Worm (Caenorhabditis elegans) whole organism, late embryonic: ENCODE measurements around the gene C34F11.1.

Source experiments
- C08G9.2 ChIP-seq: sonication (generic microtip); optimal IDR thresholded peaks from 2 replicates; lab custom pipeline; 2016; ENCODE audit warnings: mild to moderate bottlenecking, missing genetic modification characterization, moderate library complexity, missing compliant biosample characterization
- K02D7.2 ChIP-seq: sonication (generic microtip); optimal IDR thresholded peaks from 2 replicates; lab custom pipeline; 2017; ENCODE audit warnings: mild to moderate bottlenecking, missing genetic modification characterization, missing compliant biosample characterization
- Y22D7AL.16 ChIP-seq: sonication (generic microtip); optimal IDR thresholded peaks from 2 replicates; lab custom pipeline; 2016; ENCODE audit warnings: missing genetic modification characterization, missing compliant biosample characterization
- ahr-1 ChIP-seq: sonication (generic microtip); optimal IDR thresholded peaks from 2 replicates; lab custom pipeline; 2016; ENCODE audit warnings: missing genetic modification characterization, missing compliant biosample characterization
- ceh-14 ChIP-seq: sonication (generic microtip); optimal IDR thresholded peaks from 2 replicates; lab custom pipeline; 2016; ENCODE audit warnings: missing genotype, missing genetic modification characterization, missing compliant biosample characterization
- ceh-18 ChIP-seq: sonication (generic microtip); optimal IDR thresholded peaks from 2 replicates; lab custom pipeline; 2016; ENCODE audit warnings: missing genetic modification characterization, missing compliant biosample characterization
- ceh-19 ChIP-seq: fragments of 200-800 bp; sonication (Bioruptor generic); optimal IDR thresholded peaks from 2 replicates; lab custom pipeline; 2018; ENCODE audit warnings: mild to moderate bottlenecking, missing genetic modification characterization, missing compliant biosample characterization
- ceh-24 ChIP-seq: sonication (generic microtip); optimal IDR thresholded peaks from 2 replicates; lab custom pipeline; 2016; ENCODE audit warnings: mild to moderate bottlenecking, missing genetic modification characterization, missing compliant biosample characterization
- ceh-31 ChIP-seq: sonication (generic microtip); optimal IDR thresholded peaks from 2 replicates; lab custom pipeline; 2016; ENCODE audit warnings: missing genetic modification characterization, missing compliant biosample characterization
- ceh-45 ChIP-seq: fragments of 200-800 bp; sonication (Bioruptor generic); IDR thresholded peaks from 2 replicates; pipeline ENCODE4 v1.3.6; 2022; ENCODE audit warnings: missing genetic modification reagents, missing genetic modification characterization, missing compliant biosample characterization
- ceh-6 ChIP-seq: fragments of 200-800 bp; sonication (Bioruptor generic); optimal IDR thresholded peaks from 2 replicates; lab custom pipeline; 2018; ENCODE audit warnings: mild to moderate bottlenecking, missing genetic modification characterization, missing compliant biosample characterization
- che-1 ChIP-seq: sonication (generic microtip); optimal IDR thresholded peaks from 2 replicates; lab custom pipeline; 2016; ENCODE audit warnings: mild to moderate bottlenecking, missing genetic modification characterization, missing compliant biosample characterization
- dmd-4 ChIP-seq: sonication (generic microtip); optimal IDR thresholded peaks from 2 replicates; lab custom pipeline; 2016; ENCODE audit warnings: borderline replicate concordance, missing genetic modification characterization, missing compliant biosample characterization
- dve-1 ChIP-seq: sonication (generic microtip); optimal IDR thresholded peaks from 2 replicates; lab custom pipeline; 2017; ENCODE audit warnings: antibody characterized with exemption, mild to moderate bottlenecking, missing genetic modification characterization, missing compliant biosample characterization
- elt-2 ChIP-seq: sonication (generic microtip); optimal IDR thresholded peaks from 2 replicates; lab custom pipeline; 2016; ENCODE audit warnings: missing genetic modification reagents, missing genetic modification characterization, missing compliant biosample characterization
- elt-4 ChIP-seq: sonication (generic microtip); optimal IDR thresholded peaks from 2 replicates; lab custom pipeline; 2016; ENCODE audit warnings: missing genetic modification characterization, missing compliant biosample characterization
- eyg-1 ChIP-seq: sonication (generic microtip); optimal IDR thresholded peaks from 2 replicates; lab custom pipeline; 2016; ENCODE audit warnings: missing genotype, missing genetic modification characterization, missing compliant biosample characterization
- fkh-10 ChIP-seq: fragments of 150-350 bp; optimal IDR thresholded peaks from 2 replicates; lab custom pipeline; 2014; ENCODE audit warnings: missing biosample characterization, missing genetic modification reagents, missing genetic modification characterization
- hlh-13 ChIP-seq: fragments of 200-800 bp; sonication (Bioruptor generic); optimal IDR thresholded peaks from 2 replicates; lab custom pipeline; 2018; ENCODE audit warnings: mild to moderate bottlenecking, missing genetic modification characterization, missing compliant biosample characterization
- hlh-30 ChIP-seq: sonication (generic microtip); optimal IDR thresholded peaks from 2 replicates; lab custom pipeline; 2017; ENCODE audit warnings: antibody characterized with exemption, missing genetic modification characterization, missing compliant biosample characterization; ENCODE audit not compliant: insufficient read depth
- lim-6 ChIP-seq: sonication (generic microtip); optimal IDR thresholded peaks from 2 replicates; lab custom pipeline; 2016; ENCODE audit warnings: missing genetic modification characterization, missing compliant biosample characterization
- nfya-1 ChIP-seq: sonication (generic microtip); optimal IDR thresholded peaks from 2 replicates; lab custom pipeline; 2017; ENCODE audit warnings: missing genetic modification characterization, mild to moderate bottlenecking, missing compliant biosample characterization, antibody characterized with exemption, moderate library complexity
- nhr-232 ChIP-seq: sonication (generic microtip); optimal IDR thresholded peaks from 2 replicates; lab custom pipeline; 2016; ENCODE audit warnings: missing genetic modification characterization, missing compliant biosample characterization
- npax-4 ChIP-seq: sonication (generic microtip); optimal IDR thresholded peaks from 2 replicates; lab custom pipeline; 2016; ENCODE audit warnings: missing genetic modification characterization, missing compliant biosample characterization
- pat-9 ChIP-seq: fragments of 200-800 bp; sonication (Bioruptor generic); optimal IDR thresholded peaks from 2 replicates; lab custom pipeline; 2018; ENCODE audit warnings: mild to moderate bottlenecking, missing genetic modification characterization, moderate library complexity, missing compliant biosample characterization
- pha-2 ChIP-seq: sonication (generic microtip); optimal IDR thresholded peaks from 2 replicates; lab custom pipeline; 2017; ENCODE audit warnings: mild to moderate bottlenecking, missing genetic modification characterization, missing compliant biosample characterization
- pqm-1 ChIP-seq: sonication (generic microtip); optimal IDR thresholded peaks from 2 replicates; lab custom pipeline; 2016; ENCODE audit warnings: missing genetic modification characterization, missing compliant biosample characterization
- pros-1 ChIP-seq: fragments of 150-350 bp; optimal IDR thresholded peaks from 2 replicates; lab custom pipeline; 2014; ENCODE audit warnings: missing biosample characterization, missing genetic modification reagents, missing genetic modification characterization
- ref-2 ChIP-seq: sonication (generic microtip); optimal IDR thresholded peaks from 2 replicates; lab custom pipeline; 2016; ENCODE audit warnings: missing genetic modification characterization, missing compliant biosample characterization
- rnt-1 ChIP-seq: sonication (generic microtip); optimal IDR thresholded peaks from 2 replicates; lab custom pipeline; 2016; ENCODE audit warnings: missing genetic modification characterization, missing compliant biosample characterization
- sox-2 ChIP-seq: fragments of 200-800 bp; sonication (Bioruptor generic); IDR thresholded peaks from 2 replicates; pipeline ENCODE4 v1.3.6; 2022; ENCODE audit warnings: missing genetic modification reagents, missing genetic modification characterization, missing compliant biosample characterization
- sox-4 ChIP-seq: sonication (generic microtip); optimal IDR thresholded peaks from 2 replicates; lab custom pipeline; 2017; ENCODE audit warnings: mild to moderate bottlenecking, missing genetic modification characterization, inconsistent platforms, missing compliant biosample characterization
- syd-9 ChIP-seq: sonication (generic microtip); optimal IDR thresholded peaks from 2 replicates; lab custom pipeline; 2016; ENCODE audit warnings: mild to moderate bottlenecking, missing genetic modification characterization, moderate library complexity, missing compliant biosample characterization
- tbx-7 ChIP-seq: sonication (generic microtip); optimal IDR thresholded peaks from 2 replicates; lab custom pipeline; 2016; ENCODE audit warnings: missing genotype, missing genetic modification characterization, missing compliant biosample characterization
- ttx-3 ChIP-seq: sonication (generic microtip); optimal IDR thresholded peaks from 2 replicates; lab custom pipeline; 2016; ENCODE audit warnings: missing genetic modification reagents, missing genetic modification characterization, missing compliant biosample characterization
- unc-42 ChIP-seq: sonication (generic microtip); optimal IDR thresholded peaks from 2 replicates; lab custom pipeline; 2016; ENCODE audit warnings: missing genotype, missing genetic modification characterization, missing compliant biosample characterization
- unc-55 ChIP-seq: sonication (generic microtip); optimal IDR thresholded peaks from 2 replicates; lab custom pipeline; 2017; ENCODE audit warnings: missing biosample characterization, missing genetic modification reagents, missing genetic modification characterization
- unc-86 ChIP-seq: sonication (generic microtip); optimal IDR thresholded peaks from 2 replicates; lab custom pipeline; 2016; ENCODE audit warnings: missing genetic modification characterization, missing compliant biosample characterization
- zip-5 ChIP-seq: sonication (generic microtip); optimal IDR thresholded peaks from 2 replicates; lab custom pipeline; 2016; ENCODE audit warnings: missing genetic modification characterization, missing compliant biosample characterization
- ztf-16 ChIP-seq: sonication (generic microtip); optimal IDR thresholded peaks from 2 replicates; lab custom pipeline; 2017; ENCODE audit warnings: missing genetic modification characterization, missing compliant biosample characterization

Gene C34F11.1

ce11 chrII:5191766-5192165, 21.0 kb upstream of the C34F11.1 start:
- TF ChIP-seq elt-2 (tag; lab: Kevin White, UChicago) (peak; percentile 71), ref-2 (tag; lab: Kevin White, UChicago) (no peak)

- TF ChIP-seq pqm-1 (tag; lab: Kevin White, UChicago) (no peak), eyg-1 (tag; lab: Kevin White, UChicago) (no peak), tbx-7 (no peak), syd-9 (tag; lab: Kevin White, UChicago) (no peak), Y22D7AL.16 (no peak), pha-2 (tag; lab: Kevin White, UChicago) (no peak), nhr-232 (tag; lab: Kevin White, UChicago) (no peak), dmd-4 (no peak), K02D7.2 (tag; lab: Kevin White, UChicago) (no peak), ceh-19 (GFP tag; lab: Kevin White, UChicago) (no peak), zip-5 (no peak), sox-4 (tag; lab: Kevin White, UChicago) (no peak), ceh-14 (tag; lab: Kevin White, UChicago) (no peak), pros-1 (no peak), rnt-1 (tag; lab: Kevin White, UChicago) (no peak)
Observed at ce11 chrII:5194066-5194465, 18.7 kb upstream of the C34F11.1 start, which contains the start of gene msp-49. TSS of gene msp-49 (plus strand) at chrII:5194366.

- TF ChIP-seq zip-5 (no peak), ahr-1 (tag; lab: Kevin White, UChicago) (no peak), ttx-3 (tag; lab: Kevin White, UChicago) (no peak), pat-9 (no peak), sox-2 (GFP tag; lab: Robert Waterston, UW) (no peak), npax-4 (tag; lab: Kevin White, UChicago) (no peak), ztf-16 (tag; lab: Kevin White, UChicago) (no peak), C08G9.2 (tag; lab: Kevin White, UChicago) (no peak), ceh-18 (tag; lab: Kevin White, UChicago) (no peak), elt-4 (tag; lab: Kevin White, UChicago) (no peak), unc-86 (tag; lab: Kevin White, UChicago) (no peak), dve-1 (no peak), hlh-30 (no peak), lim-6 (tag; lab: Kevin White, UChicago) (no peak)
Observed at ce11 chrII:5195504-5195903, 17.3 kb upstream of the C34F11.1 start, which contains the start of gene C34F11.5. TSS of gene C34F11.5 (plus strand) at chrII:5195804.

- TF ChIP-seq zip-5, result no peak
- no peak for TF ChIP-seq fkh-10
- TF ChIP-seq ceh-31, result no peak
- TF ChIP-seq unc-42 (tag; lab: Kevin White, UChicago), result no peak
- TF ChIP-seq ahr-1 (tag; lab: Kevin White, UChicago), result no peak
Observed at ce11 chrII:5199497-5199896, 13.3 kb upstream of the C34F11.1 start, which contains the start of gene msp-50. TSS of gene msp-50 (plus strand) at chrII:5199797.

- peak; percentile 10 for TF ChIP-seq unc-42 (tag; lab: Kevin White, UChicago)
- peak; percentile 7 for TF ChIP-seq nfya-1 (tag; lab: Kevin White, UChicago)
- peak; percentile 31 for TF ChIP-seq ceh-18 (tag; lab: Kevin White, UChicago)
- no peak for TF ChIP-seq che-1 (tag; lab: Kevin White, UChicago)
- TF ChIP-seq ceh-6 (GFP tag; lab: Kevin White, UChicago), result no peak
- no peak for TF ChIP-seq ceh-14 (tag; lab: Kevin White, UChicago)
- peak; percentile 61 for TF ChIP-seq hlh-30
- TF ChIP-seq hlh-13 (GFP tag; lab: Kevin White, UChicago), result no peak
- TF ChIP-seq elt-2 (tag; lab: Kevin White, UChicago), result no peak
- TF ChIP-seq ceh-19 (GFP tag; lab: Kevin White, UChicago), result no peak
- no peak for TF ChIP-seq ceh-45 (GFP tag; lab: Robert Waterston, UW)
- TF ChIP-seq unc-55, result peak; percentile 59
- TF ChIP-seq ceh-24 (tag; lab: Kevin White, UChicago), result no peak
Observed at ce11 chrII:5200987-5201582, 11.7 kb upstream of the C34F11.1 start.
